Worm (Caenorhabditis elegans) whole organism, L3 larva: ENCODE results near the gene fbxc-22.

Experiments
- ZK546.5 ChIP-seq: sonication (generic microtip); optimal IDR thresholded peaks from 2 replicates; lab custom pipeline; 2017; ENCODE audit warnings: missing biosample characterization, missing genetic modification characterization
- ama-1 ChIP-seq: fragments of 150-350 bp; optimal IDR thresholded peaks from 2 replicates; lab custom pipeline; 2018
- ceh-28 ChIP-seq: fragments of 150-350 bp; optimal IDR thresholded peaks from 2 replicates; lab custom pipeline; 2014; ENCODE audit warnings: missing biosample characterization, missing genetic modification reagents, missing genetic modification characterization
- ceh-82 ChIP-seq: fragments of 150-350 bp; optimal IDR thresholded peaks from 2 replicates; lab custom pipeline; 2014; ENCODE audit warnings: missing biosample characterization, missing genetic modification characterization
- ceh-9 ChIP-seq: sonication (generic microtip); optimal IDR thresholded peaks from 2 replicates; lab custom pipeline; 2018; ENCODE audit warnings: missing biosample characterization, missing genetic modification characterization
- egl-5 ChIP-seq: fragments of 150-350 bp; optimal IDR thresholded peaks from 2 replicates; lab custom pipeline; 2017; ENCODE audit warnings: missing biosample characterization, missing genetic modification reagents, missing genetic modification characterization, inconsistent platforms
- elt-3 ChIP-seq, 3 experiments: fragments of 150-350 bp in 1 of 3; sonication (generic microtip) in 2 of 3; optimal IDR thresholded peaks; 2 replicates in 2 of 3; 4 replicates in 1 of 3; lab custom pipeline; 2014 to 2017; ENCODE audit warnings: missing biosample characterization in 3 of 3, missing genetic modification characterization in 3 of 3
- fos-1 ChIP-seq: fragments of 150-350 bp; optimal IDR thresholded peaks from 2 replicates; lab custom pipeline; 2014; ENCODE audit warnings: missing biosample characterization, missing genetic modification characterization
- mdl-1 ChIP-seq: fragments of 150-350 bp; optimal IDR thresholded peaks from 2 replicates; lab custom pipeline; 2014; ENCODE audit warnings: missing biosample characterization, missing genetic modification characterization
- nhr-237 ChIP-seq: fragments of 150-350 bp; optimal IDR thresholded peaks from 2 replicates; lab custom pipeline; 2014; ENCODE audit warnings: missing biosample characterization, missing genetic modification characterization
- nhr-25 ChIP-seq: sonication (generic microtip); optimal IDR thresholded peaks from 2 replicates; lab custom pipeline; 2017; ENCODE audit warnings: missing biosample characterization, missing genetic modification characterization
- skn-1 ChIP-seq: fragments of 150-350 bp; optimal IDR thresholded peaks from 2 replicates; lab custom pipeline; 2014; ENCODE audit warnings: missing biosample characterization, missing genetic modification characterization
- snpc-4 ChIP-seq: fragments of 150-350 bp; optimal IDR thresholded peaks from 2 replicates; lab custom pipeline; 2014; ENCODE audit warnings: missing biosample characterization, missing genetic modification characterization
- unc-62 ChIP-seq: fragments of 150-350 bp; sonication (generic microtip); optimal IDR thresholded peaks from 4 replicates; lab custom pipeline; 2014; ENCODE audit warnings: missing biosample characterization, missing genetic modification reagents, missing genetic modification characterization

- TF ChIP-seq nhr-237 (tag; lab: Kevin White, UChicago) = no peak
- no peak for TF ChIP-seq elt-3 (tag; optimal IDR thresholded peaks at IDR 0.05; lab: Kevin White, UChicago)
- no peak for TF ChIP-seq mdl-1 (tag; lab: Kevin White, UChicago)
- TF ChIP-seq nhr-25 (tag; lab: Kevin White, UChicago) = no peak
- TF ChIP-seq snpc-4 (tag; lab: Kevin White, UChicago) = no peak
- TF ChIP-seq ama-1 (lab: Kevin White, UChicago) = no peak
- TF ChIP-seq fos-1 (tag; lab: Kevin White, UChicago) = no peak
- TF ChIP-seq ceh-82 = no peak
- TF ChIP-seq ceh-9 (tag; lab: Kevin White, UChicago) = no peak
- TF ChIP-seq ZK546.5 (tag; lab: Kevin White, UChicago) = no peak
- no peak for TF ChIP-seq unc-62 (GFP tag; lab: Kevin White, UChicago)
- no peak for TF ChIP-seq egl-5
- TF ChIP-seq skn-1 (tag; lab: Kevin White, UChicago) = no peak
- no peak for TF ChIP-seq ceh-28
Observed at ce11 chrII:1668913-1669312, 22.0 kb downstream of the fbxc-22 start, which contains the start of gene srw-97.
